Worm (Caenorhabditis elegans): ENCODE measurements around the gene srg-32.

Gene srg-32

ce11 chrV:10539114-10539513, 49.5 kb downstream of the srg-32 start, which contains the start of gene F25D1.8:
F25D1.8 (plus strand) TSS chrV:10539414.
- no peak for TF ChIP-seq unc-62 (GFP tag; optimal IDR thresholded peaks at IDR 0.05)

Measured in whole organism, dauer.